Worm (Caenorhabditis elegans) whole organism, midembryonic: ENCODE data around the gene F54C9.3.

Source experiments
- cog-1 ChIP-seq: sonication (generic microtip); optimal IDR thresholded peaks from 2 replicates; lab custom pipeline; 2016; ENCODE audit warnings: missing genetic modification characterization, missing compliant biosample characterization
- flt-1 ChIP-seq: fragments of 200-800 bp; sonication (Bioruptor generic); IDR thresholded peaks from 2 replicates; pipeline ENCODE4 v1.3.6; 2022; ENCODE audit warnings: missing genetic modification characterization, missing compliant biosample characterization
- klf-2 ChIP-seq: fragments of 200-800 bp; sonication (Bioruptor generic); conservative IDR thresholded peaks from 2 replicates; pipeline ENCODE4 v1.3.6; 2022; ENCODE audit warnings: missing genetic modification reagents, missing genetic modification characterization, missing compliant biosample characterization
- tab-1 ChIP-seq: fragments of 200-800 bp; sonication (Bioruptor generic); IDR thresholded peaks from 2 replicates; pipeline ENCODE4 v1.3.6; 2022; ENCODE audit warnings: missing genetic modification characterization, missing compliant biosample characterization
- ztf-29 ChIP-seq: fragments of 200-800 bp; sonication (Bioruptor generic); IDR thresholded peaks from 2 replicates; pipeline ENCODE4 v1.3.6; 2022; ENCODE audit warnings: missing genetic modification reagents, missing genetic modification characterization, missing compliant biosample characterization

DNA sequence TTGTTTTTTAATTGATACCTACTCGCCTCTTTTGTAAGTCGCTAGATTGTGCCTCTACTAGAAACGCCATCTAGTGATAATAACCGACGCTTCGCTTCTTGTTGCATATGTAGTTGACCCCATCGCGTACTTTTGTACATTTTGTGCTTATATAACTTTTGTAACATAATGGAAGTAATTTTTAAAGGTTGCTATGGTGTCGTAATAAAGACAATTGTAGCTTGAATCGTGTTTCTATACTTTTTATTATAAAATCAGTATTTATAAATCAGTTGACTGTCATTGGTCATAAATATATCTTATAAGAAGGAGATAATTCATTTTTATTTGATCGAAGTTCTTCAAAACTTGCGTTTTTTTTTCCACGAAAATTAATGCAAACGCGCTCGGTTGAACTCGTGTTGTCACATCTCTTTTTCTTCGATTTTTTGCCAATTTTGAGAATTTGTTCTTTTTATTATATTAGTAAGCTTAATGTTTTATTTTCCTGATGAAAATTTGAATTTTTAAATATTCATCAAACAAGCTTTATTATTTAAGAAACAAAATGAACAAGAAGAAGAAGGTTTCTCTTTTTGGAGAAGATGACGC lies 10.9 kb upstream of the F54C9.3 start, which contains the start of gene F54C9.9:
- TF ChIP-seq tab-1 (GFP tag; lab: Robert Waterston, UW) (no peak), flt-1 (GFP tag; lab: Robert Waterston, UW) (no peak), cog-1 (tag; lab: Kevin White, UChicago) (no peak), klf-2 (GFP tag; lab: Robert Waterston, UW) (no peak), ztf-29 (GFP tag; lab: Robert Waterston, UW) (no peak)
